Fruit fly (Drosophila melanogaster) whole organism, embryonic: ENCODE measurements around the gene Cad96Cb.

Experiments
- Antp ChIP-seq: fragments of 200-800 bp; sonication (Bioruptor generic); optimal IDR thresholded peaks from 3 replicates; lab custom pipeline; 2016; ENCODE audit warnings: missing biosample characterization, missing genetic modification characterization
- Atf-2 ChIP-seq: fragments of 200-800 bp; sonication (Bioruptor generic); optimal IDR thresholded peaks from 2 replicates; lab custom pipeline; 2016; ENCODE audit warnings: missing biosample characterization, missing genetic modification characterization
- B-H1 ChIP-seq: fragments of 200-800 bp; sonication (Bioruptor generic); IDR thresholded peaks from 3 replicates; pipeline ENCODE4 v1.3.6; 2022; ENCODE audit warnings: missing biosample characterization, missing genetic modification characterization
- Bdp1 ChIP-seq: fragments of 200-800 bp; sonication (Bioruptor generic); optimal IDR thresholded peaks from 3 replicates; lab custom pipeline; 2016; ENCODE audit warnings: missing biosample characterization, missing genetic modification characterization
- CG10274 ChIP-seq: fragments of 200-800 bp; sonication (Bioruptor generic); optimal IDR thresholded peaks from 3 replicates; lab custom pipeline; 2017; ENCODE audit warnings: missing biosample characterization, mild to moderate bottlenecking, missing genetic modification characterization
- CG10366 ChIP-seq: fragments of 200-800 bp; sonication (Bioruptor generic); IDR thresholded peaks from 2 replicates; pipeline ENCODE4 v1.3.6; 2022; ENCODE audit warnings: missing biosample characterization, missing genetic modification characterization
- CG12942 ChIP-seq: fragments of 200-800 bp; sonication (Bioruptor generic); optimal IDR thresholded peaks from 3 replicates; lab custom pipeline; 2016; ENCODE audit warnings: missing biosample characterization, missing genetic modification characterization
- CG13123 ChIP-seq: fragments of 200-800 bp; sonication (Bioruptor generic); optimal IDR thresholded peaks from 2 replicates; lab custom pipeline; 2016; ENCODE audit warnings: missing biosample characterization, missing genetic modification characterization
- CG14050 ChIP-seq: fragments of 200-800 bp; sonication (Bioruptor generic); IDR thresholded peaks from 3 replicates; pipeline ENCODE4 v1.3.6; 2022; ENCODE audit warnings: missing biosample characterization, missing genetic modification characterization
- CG1602 ChIP-seq: fragments of 200-800 bp; sonication (Bioruptor generic); optimal IDR thresholded peaks from 3 replicates; lab custom pipeline; 2016; ENCODE audit warnings: missing biosample characterization, missing genetic modification characterization
- CG17361 ChIP-seq: fragments of 200-800 bp; sonication (Bioruptor generic); IDR thresholded peaks from 3 replicates; pipeline ENCODE4 v1.3.6; 2022; ENCODE audit warnings: missing biosample characterization, missing genetic modification characterization
- CG17568 ChIP-seq: fragments of 200-800 bp; sonication (Bioruptor generic); optimal IDR thresholded peaks from 2 replicates; lab custom pipeline; 2018; ENCODE audit warnings: missing biosample characterization, mild to moderate bottlenecking, missing genetic modification characterization, moderate library complexity
- CG17829 ChIP-seq: fragments of 200-800 bp; optimal IDR thresholded peaks from 2 replicates; lab custom pipeline; 2019; ENCODE audit warnings: missing biosample characterization, mild to moderate bottlenecking, missing genetic modification characterization, moderate library complexity
- CG17912 ChIP-seq: fragments of 200-800 bp; sonication (Bioruptor generic); optimal IDR thresholded peaks from 2 replicates; lab custom pipeline; 2018; ENCODE audit warnings: missing biosample characterization, mild to moderate bottlenecking, missing genetic modification characterization
- CG30020 ChIP-seq: fragments of 200-800 bp; optimal IDR thresholded peaks from 2 replicates; lab custom pipeline; 2019; ENCODE audit warnings: missing biosample characterization, mild to moderate bottlenecking, missing genetic modification characterization, moderate library complexity
- CG33213 ChIP-seq: fragments of 200-800 bp; sonication (Bioruptor generic); optimal IDR thresholded peaks from 3 replicates; lab custom pipeline; 2016; ENCODE audit warnings: missing biosample characterization, missing genetic modification characterization
- CG3838 ChIP-seq: fragments of 200-800 bp; sonication (Bioruptor generic); optimal IDR thresholded peaks from 3 replicates; lab custom pipeline; 2016; ENCODE audit warnings: missing biosample characterization, missing genetic modification characterization
- CG42726 ChIP-seq: fragments of 200-800 bp; sonication (Bioruptor generic); IDR thresholded peaks from 2 replicates; pipeline ENCODE4 v1.3.6; 2022; ENCODE audit warnings: missing biosample characterization, missing genetic modification characterization; ENCODE audit not compliant: partially characterized antibody
- CG4617 ChIP-seq: fragments of 200-800 bp; sonication (Bioruptor generic); optimal IDR thresholded peaks from 3 replicates; lab custom pipeline; 2016; ENCODE audit warnings: missing biosample characterization, missing genetic modification characterization, borderline replicate concordance
- CG4707 ChIP-seq: fragments of 200-800 bp; sonication (Bioruptor generic); optimal IDR thresholded peaks from 2 replicates; lab custom pipeline; 2018; ENCODE audit warnings: missing biosample characterization, mild to moderate bottlenecking, missing genetic modification characterization, moderate library complexity
- CG5953 ChIP-seq: fragments of 200-800 bp; sonication (Bioruptor generic); IDR thresholded peaks from 2 replicates; pipeline ENCODE4 v1.3.6; 2022; ENCODE audit warnings: missing biosample characterization, missing genetic modification characterization
- CG7963 ChIP-seq: fragments of 200-800 bp; sonication (Bioruptor generic); IDR thresholded peaks from 3 replicates; pipeline ENCODE4 v1.3.6; 2022; ENCODE audit warnings: missing biosample characterization, missing genetic modification characterization; ENCODE audit not compliant: partially characterized antibody
- Camta ChIP-seq: fragments of 200-800 bp; sonication (Bioruptor generic); optimal IDR thresholded peaks from 2 replicates; lab custom pipeline; 2016; ENCODE audit warnings: missing biosample characterization, missing genetic modification characterization
- HHEX ChIP-seq: fragments of 200-800 bp; sonication (Bioruptor generic); optimal IDR thresholded peaks from 3 replicates; lab custom pipeline; 2017; ENCODE audit warnings: missing biosample characterization, mild to moderate bottlenecking, missing genetic modification characterization, missing genetic modification reagents
- Hmr ChIP-seq: fragments of 200-800 bp; sonication (Bioruptor generic); optimal IDR thresholded peaks from 3 replicates; lab custom pipeline; 2017; ENCODE audit warnings: mild to moderate bottlenecking, missing biosample characterization, missing genetic modification reagents, missing genetic modification characterization
- Mad ChIP-seq: fragments of 200-800 bp; sonication (Bioruptor generic); optimal IDR thresholded peaks from 2 replicates; lab custom pipeline; 2016; ENCODE audit warnings: missing biosample characterization, missing genetic modification characterization
- NFAT ChIP-seq: fragments of 200-800 bp; sonication (Bioruptor generic); IDR thresholded peaks from 2 replicates; pipeline ENCODE4 v1.3.6; 2022; ENCODE audit warnings: missing biosample characterization, missing genetic modification characterization
- NfI ChIP-seq: fragments of 200-800 bp; sonication (Bioruptor generic); optimal IDR thresholded peaks from 3 replicates; lab custom pipeline; 2018; ENCODE audit warnings: missing biosample characterization, mild to moderate bottlenecking, missing genetic modification characterization, moderate library complexity
- Rx ChIP-seq: fragments of 200-800 bp; sonication (Bioruptor generic); IDR thresholded peaks from 2 replicates; pipeline ENCODE4 v1.3.6; 2022; ENCODE audit warnings: missing biosample characterization, missing genetic modification characterization
- Spps ChIP-seq: fragments of 200-800 bp; sonication (Bioruptor generic); optimal IDR thresholded peaks from 2 replicates; lab custom pipeline; 2018; ENCODE audit warnings: missing biosample characterization, mild to moderate bottlenecking, missing genetic modification characterization
- Sry-δ ChIP-seq: fragments of 200-800 bp; sonication (Bioruptor generic); optimal IDR thresholded peaks from 2 replicates; lab custom pipeline; 2016; ENCODE audit warnings: missing biosample characterization, missing genetic modification characterization
- Stat92E ChIP-seq, 3 experiments: fragments of >200 bp in 2 of 3; fragments of 200-800 bp in 1 of 3; sonication (Bioruptor generic) in 1 of 3; optimal IDR thresholded peaks; 2 replicates each; lab custom pipeline; 2017 to 2019; ENCODE audit warnings: missing biosample characterization in 3 of 3, missing genetic modification characterization in 3 of 3, mild to moderate bottlenecking in 1 of 3, moderate library complexity in 1 of 3
- bigmax ChIP-seq: fragments of 200-800 bp; sonication (Bioruptor generic); optimal IDR thresholded peaks from 2 replicates; lab custom pipeline; 2018; ENCODE audit warnings: missing biosample characterization, mild to moderate bottlenecking, missing genetic modification characterization
- caup ChIP-seq: fragments of 200-800 bp; sonication (Bioruptor generic); optimal IDR thresholded peaks from 3 replicates; lab custom pipeline; 2017; ENCODE audit warnings: missing biosample characterization, mild to moderate bottlenecking, missing genetic modification characterization, moderate library complexity; ENCODE audit not compliant: severe bottlenecking
- fd3F ChIP-seq: fragments of 200-800 bp; sonication (Bioruptor generic); optimal IDR thresholded peaks from 2 replicates; lab custom pipeline; 2018; ENCODE audit warnings: missing biosample characterization, mild to moderate bottlenecking, missing genetic modification characterization, moderate library complexity
- fd64A ChIP-seq: fragments of 200-800 bp; sonication (Bioruptor generic); optimal IDR thresholded peaks from 3 replicates; lab custom pipeline; 2018; ENCODE audit warnings: missing biosample characterization, mild to moderate bottlenecking, missing genetic modification characterization
- gfzf ChIP-seq: fragments of 200-800 bp; sonication (Bioruptor generic); optimal IDR thresholded peaks from 2 replicates; lab custom pipeline; 2016; ENCODE audit warnings: missing biosample characterization, mild to moderate bottlenecking, missing genetic modification characterization, moderate library complexity
- grn ChIP-seq: fragments of 200-800 bp; sonication (Bioruptor generic); optimal IDR thresholded peaks from 3 replicates; lab custom pipeline; 2017; ENCODE audit warnings: missing biosample characterization, missing genetic modification characterization
- h ChIP-seq: fragments of >200 bp; optimal IDR thresholded peaks from 2 replicates; lab custom pipeline; 2017
- lab ChIP-seq: fragments of 200-800 bp; sonication (Bioruptor generic); optimal IDR thresholded peaks from 3 replicates; lab custom pipeline; 2017; ENCODE audit warnings: missing biosample characterization, missing genetic modification characterization, mild to moderate bottlenecking, moderate library complexity, missing genetic modification reagents
- lmd ChIP-seq: fragments of 200-800 bp; sonication (Bioruptor generic); IDR thresholded peaks from 2 replicates; pipeline ENCODE4 v1.3.6; 2022; ENCODE audit warnings: missing biosample characterization, missing genetic modification characterization
- mirr ChIP-seq: fragments of 200-800 bp; sonication (Bioruptor generic); optimal IDR thresholded peaks from 3 replicates; lab custom pipeline; 2018; ENCODE audit warnings: missing biosample characterization, mild to moderate bottlenecking, missing genetic modification characterization
- onecut ChIP-seq: fragments of 200-800 bp; sonication (Bioruptor generic); IDR thresholded peaks from 2 replicates; pipeline ENCODE4 v1.3.6; 2022; ENCODE audit warnings: missing biosample characterization, missing genetic modification characterization
- phol ChIP-seq: fragments of 200-800 bp; sonication (Bioruptor generic); optimal IDR thresholded peaks from 3 replicates; lab custom pipeline; 2018; ENCODE audit warnings: missing biosample characterization, mild to moderate bottlenecking, missing genetic modification characterization, moderate library complexity
- pzg ChIP-seq: fragments of 200-800 bp; sonication (Bioruptor generic); optimal IDR thresholded peaks from 3 replicates; lab custom pipeline; 2018; ENCODE audit warnings: missing biosample characterization, mild to moderate bottlenecking, missing genetic modification characterization, moderate library complexity
- run ChIP-seq: fragments of 200-800 bp; sonication (Bioruptor generic); optimal IDR thresholded peaks from 3 replicates; lab custom pipeline; 2018; ENCODE audit warnings: missing biosample characterization, mild to moderate bottlenecking, missing genetic modification characterization
- sens-2 ChIP-seq: fragments of 200-800 bp; sonication (Bioruptor generic); IDR thresholded peaks from 2 replicates; pipeline ENCODE4 v1.3.6; 2022; ENCODE audit warnings: missing biosample characterization, missing genetic modification characterization
- trem ChIP-seq: fragments of 200-800 bp; optimal IDR thresholded peaks from 3 replicates; lab custom pipeline; 2019; ENCODE audit warnings: missing biosample characterization, mild to moderate bottlenecking, missing genetic modification characterization, moderate library complexity
- vfl ChIP-seq: fragments of 200-800 bp; sonication (Bioruptor generic); optimal IDR thresholded peaks from 2 replicates; lab custom pipeline; 2016; ENCODE audit warnings: missing biosample characterization, missing genetic modification characterization
- z ChIP-seq: fragments of 200-800 bp; sonication (Bioruptor generic); IDR thresholded peaks from 3 replicates; pipeline ENCODE4 v1.3.6; 2022; ENCODE audit warnings: missing biosample characterization, missing genetic modification characterization

The Cad96Cb gene

DNA sequence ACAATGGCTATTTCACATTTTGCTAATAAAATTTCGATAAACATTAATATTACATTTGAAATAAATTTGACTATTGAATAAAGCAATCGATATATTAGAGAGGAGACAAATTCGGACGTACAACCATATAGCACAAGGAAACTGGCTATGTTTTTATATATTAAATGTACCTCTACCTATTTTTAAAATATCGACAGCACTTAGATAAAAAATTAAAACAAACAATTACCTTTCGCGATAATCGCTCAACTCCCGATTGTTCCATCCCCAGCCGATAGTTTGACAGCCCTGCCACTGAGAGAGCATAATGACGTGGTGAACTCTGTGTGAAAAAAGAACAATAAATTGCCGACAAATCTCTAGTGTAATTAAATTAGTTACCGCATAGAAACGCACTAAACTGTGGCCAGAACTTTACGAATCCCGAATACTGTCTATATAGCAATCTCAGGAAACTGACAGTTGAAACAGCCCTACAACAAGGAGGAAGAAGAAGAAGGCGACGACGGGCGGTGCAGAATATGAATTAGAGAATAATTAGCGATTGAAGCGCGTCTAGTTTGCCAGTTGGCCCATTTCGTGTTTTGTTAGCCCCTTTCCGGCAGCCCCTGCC is 26.6 kb upstream of the Cad96Cb start, which contains the start of gene CG11857 (continued):
- TF ChIP-seq Bdp1 (GFP tag; lab: Kevin White, UChicago) = peak; percentile 93
- peak; percentile 82 for TF ChIP-seq CG4707 (GFP tag; lab: Kevin White, UChicago)
- TF ChIP-seq pzg (GFP tag; lab: Kevin White, UChicago) = peak; percentile 89
- peak; percentile 99 for TF ChIP-seq CG7963 (GFP tag; lab: Robert Waterston, UW)
- TF ChIP-seq Hmr (GFP tag; lab: Kevin White, UChicago) = peak; percentile 97
- peak; percentile 98 for TF ChIP-seq fd3F (GFP tag; lab: Kevin White, UChicago)
- peak; percentile 97 for TF ChIP-seq Atf-2 (GFP tag; lab: Kevin White, UChicago)
- peak; percentile 97 for TF ChIP-seq CG33213 (GFP tag; lab: Kevin White, UChicago)
- peak; percentile 98 for TF ChIP-seq CG12942 (GFP tag; lab: Kevin White, UChicago)
- peak; percentile 98 for TF ChIP-seq B-H1
- peak; percentile 97 for TF ChIP-seq CG13123 (GFP tag; lab: Kevin White, UChicago)
- TF ChIP-seq Spps (tag; lab: Kevin White, UChicago) = peak; percentile 94
- peak; percentile 81 for TF ChIP-seq CG10274 (GFP tag; lab: Kevin White, UChicago)
- peak; percentile 44 for TF ChIP-seq gfzf
- TF ChIP-seq lab = peak; percentile 98
- peak; percentile 99 for TF ChIP-seq sens-2 (GFP tag; lab: Robert Waterston, UW)
- TF ChIP-seq vfl = peak; percentile 99
- TF ChIP-seq mirr (GFP tag; lab: Kevin White, UChicago) = peak; percentile 95
- peak; percentile 97 for TF ChIP-seq trem (tag; lab: Kevin White, UChicago)
- peak; percentile 99 for TF ChIP-seq NFAT (GFP tag; lab: Robert Waterston, UW)
- peak; percentile 98 for TF ChIP-seq Rx
- peak; percentile 98 for TF ChIP-seq NfI
- TF ChIP-seq CG17912 (GFP tag; lab: Kevin White, UChicago) = peak; percentile 90
- TF ChIP-seq CG17829 (tag; lab: Kevin White, UChicago) = peak; percentile 98
- peak; percentile 99 for TF ChIP-seq CG17361 (GFP tag; lab: Robert Waterston, UW)
- TF ChIP-seq Mad (GFP tag; lab: Kevin White, UChicago) = peak; percentile 98
- TF ChIP-seq CG17568 (GFP tag; lab: Kevin White, UChicago) = no peak
- TF ChIP-seq lmd = peak; percentile 99
- TF ChIP-seq Stat92E (GFP tag; optimal IDR thresholded peaks at IDR 0.05; lab: Kevin White, UChicago) = peak in 1 of 3 experiments; percentile 91
- peak; percentile 80 for TF ChIP-seq run
- TF ChIP-seq CG3838 (GFP tag; lab: Kevin White, UChicago) = peak; percentile 95
- peak; percentile 93 for TF ChIP-seq onecut (GFP tag; lab: Robert Waterston, UW)
- peak; percentile 99 for TF ChIP-seq Sry-δ (GFP tag; lab: Kevin White, UChicago)
- peak; percentile 96 for TF ChIP-seq HHEX (GFP tag; lab: Kevin White, UChicago)
- peak; percentile 98 for TF ChIP-seq phol
- peak; percentile 60 for TF ChIP-seq bigmax
- peak; percentile 97 for TF ChIP-seq caup (GFP tag; lab: Kevin White, UChicago)
- TF ChIP-seq fd64A (GFP tag; lab: Kevin White, UChicago) = peak; percentile 78
- peak; percentile 79 for TF ChIP-seq grn
- TF ChIP-seq CG14050 (GFP tag; lab: Robert Waterston, UW) = peak; percentile 98
- peak; percentile 97 for TF ChIP-seq Antp (GFP tag; lab: Kevin White, UChicago)
- peak; percentile 98 for TF ChIP-seq Camta (GFP tag; lab: Kevin White, UChicago)
- peak; percentile 92 for TF ChIP-seq CG30020 (tag; lab: Kevin White, UChicago)
- TF ChIP-seq h = no peak
- TF ChIP-seq z (GFP tag; lab: Robert Waterston, UW) = peak; percentile 70; the same call in 2 of the 3 replicates
- peak; percentile 99 for TF ChIP-seq CG10366 (GFP tag; lab: Robert Waterston, UW)
- TF ChIP-seq CG5953 (GFP tag; lab: Robert Waterston, UW) = peak; percentile 96
- TF ChIP-seq CG1602 = peak; percentile 99
- TF ChIP-seq CG42726 (GFP tag; lab: Robert Waterston, UW) = peak; percentile 98
- TF ChIP-seq CG4617 (GFP tag; lab: Kevin White, UChicago) = peak; percentile 99
